Worm (Caenorhabditis elegans) whole organism, young adult: ENCODE results near the gene dnj-22.

Experiments used
- B0261.1 ChIP-seq: sonication (generic microtip); optimal IDR thresholded peaks from 2 replicates; lab custom pipeline; 2016; ENCODE audit warnings: mild to moderate bottlenecking, missing genetic modification characterization, moderate library complexity, missing compliant biosample characterization
- B0336.3 ChIP-seq: fragments of 200-800 bp; sonication (Bioruptor generic); IDR thresholded peaks from 2 replicates; pipeline ENCODE4 v1.3.6; 2022; ENCODE audit warnings: missing genetic modification characterization, missing compliant biosample characterization
- F10E7.11 ChIP-seq: sonication (generic microtip); optimal IDR thresholded peaks from 2 replicates; lab custom pipeline; 2017; ENCODE audit warnings: mild to moderate bottlenecking, missing genetic modification characterization, moderate library complexity, missing compliant biosample characterization
- F22D6.2 ChIP-seq: sonication (generic microtip); optimal IDR thresholded peaks from 2 replicates; lab custom pipeline; 2016; ENCODE audit warnings: mild to moderate bottlenecking, missing genetic modification characterization, missing compliant biosample characterization
- F33H1.4 ChIP-seq: fragments of 200-800 bp; sonication (Bioruptor generic); IDR thresholded peaks from 2 replicates; pipeline ENCODE4 v1.3.6; 2022; ENCODE audit warnings: missing genetic modification reagents, missing genetic modification characterization, missing compliant biosample characterization
- F39B2.1 ChIP-seq: fragments of 200-800 bp; sonication (Bioruptor generic); IDR thresholded peaks from 2 replicates; pipeline ENCODE4 v1.3.6; 2022; ENCODE audit warnings: missing genetic modification reagents, missing genetic modification characterization, missing compliant biosample characterization
- F49E8.2 ChIP-seq: sonication (generic microtip); optimal IDR thresholded peaks from 3 replicates; lab custom pipeline; 2017; ENCODE audit warnings: missing genetic modification characterization, mild to moderate bottlenecking, missing compliant biosample characterization, antibody characterized with exemption, moderate library complexity; ENCODE audit not compliant: insufficient read depth
- F52B5.7 ChIP-seq: sonication (generic microtip); optimal IDR thresholded peaks from 2 replicates; lab custom pipeline; 2016; ENCODE audit warnings: mild to moderate bottlenecking, missing genetic modification characterization, missing compliant biosample characterization
- F55B11.4 ChIP-seq: sonication (generic microtip); optimal IDR thresholded peaks from 2 replicates; lab custom pipeline; 2016; ENCODE audit warnings: missing compliant biosample characterization, missing genetic modification characterization, borderline replicate concordance; ENCODE audit not compliant: insufficient read depth
- F57A8.1 ChIP-seq: fragments of 200-800 bp; sonication (Bioruptor generic); optimal IDR thresholded peaks from 2 replicates; lab custom pipeline; 2018; ENCODE audit warnings: mild to moderate bottlenecking, missing genetic modification characterization, moderate library complexity, missing compliant biosample characterization
- T07F8.4 ChIP-seq: sonication (generic microtip); optimal IDR thresholded peaks from 2 replicates; lab custom pipeline; 2016; ENCODE audit warnings: mild to moderate bottlenecking, missing genetic modification characterization, moderate library complexity, missing compliant biosample characterization
- T26A5.8 ChIP-seq: sonication (generic microtip); optimal IDR thresholded peaks from 2 replicates; lab custom pipeline; 2016; ENCODE audit warnings: missing genetic modification characterization, missing compliant biosample characterization
- Y53G8AR.9 ChIP-seq: fragments of 200-800 bp; sonication (Bioruptor generic); conservative IDR thresholded peaks from 2 replicates; pipeline ENCODE4 v1.3.6; 2022; ENCODE audit warnings: missing genetic modification reagents, missing genetic modification characterization, missing compliant biosample characterization
- aptf-3 ChIP-seq: fragments of 200-800 bp; sonication (Bioruptor generic); IDR thresholded peaks from 2 replicates; pipeline ENCODE4 v1.3.6; 2022; ENCODE audit warnings: missing genetic modification characterization, missing compliant biosample characterization
- attf-5 ChIP-seq: fragments of 200-800 bp; sonication (Bioruptor generic); optimal IDR thresholded peaks from 2 replicates; lab custom pipeline; 2018; ENCODE audit warnings: mild to moderate bottlenecking, missing genetic modification characterization, missing compliant biosample characterization
- bed-1 ChIP-seq: fragments of 200-800 bp; sonication (Bioruptor generic); IDR thresholded peaks from 2 replicates; pipeline ENCODE4 v1.3.6; 2022; ENCODE audit warnings: missing genetic modification reagents, missing genetic modification characterization, missing compliant biosample characterization
- bed-2 ChIP-seq: fragments of 200-800 bp; sonication (Bioruptor generic); IDR thresholded peaks from 2 replicates; pipeline ENCODE4 v1.3.6; 2022; ENCODE audit warnings: missing genetic modification reagents, missing genetic modification characterization, missing compliant biosample characterization
- cebp-1 ChIP-seq, 2 experiments: fragments of 200-800 bp in 1 of 2; sonication (Bioruptor generic) in 1 of 2; sonication (generic microtip) in 1 of 2; IDR thresholded peaks in 1 of 2; optimal IDR thresholded peaks in 1 of 2; 2 replicates each; pipeline versions ENCODE4 v1.3.6 to Lab custom; 2017 to 2022; ENCODE audit warnings: missing compliant biosample characterization in 2 of 2, missing genetic modification characterization in 2 of 2, mild to moderate bottlenecking in 1 of 2, missing genetic modification reagents in 1 of 2, moderate library complexity in 1 of 2
- ceh-100 ChIP-seq: fragments of 200-800 bp; sonication (Bioruptor generic); IDR thresholded peaks from 2 replicates; pipeline ENCODE4 v1.3.6; 2022; ENCODE audit warnings: missing genetic modification reagents, missing genetic modification characterization, missing compliant biosample characterization
- ceh-40 ChIP-seq: fragments of 200-800 bp; sonication (Bioruptor generic); IDR thresholded peaks from 2 replicates; pipeline ENCODE4 v1.3.6; 2022; ENCODE audit warnings: missing genetic modification characterization, missing compliant biosample characterization
- die-1 ChIP-seq: sonication (generic microtip); optimal IDR thresholded peaks from 2 replicates; lab custom pipeline; 2016; ENCODE audit warnings: missing genotype, mild to moderate bottlenecking, missing genetic modification characterization, missing compliant biosample characterization
- egl-18 ChIP-seq: fragments of 200-800 bp; sonication (Bioruptor generic); IDR thresholded peaks from 2 replicates; pipeline ENCODE4 v1.3.6; 2022; ENCODE audit warnings: missing genetic modification reagents, missing genetic modification characterization, missing compliant biosample characterization
- ekl-4 ChIP-seq: fragments of 200-800 bp; sonication (Bioruptor generic); IDR thresholded peaks from 2 replicates; pipeline ENCODE4 v1.3.6; 2022; ENCODE audit warnings: missing genetic modification reagents, missing genetic modification characterization, missing compliant biosample characterization
- ets-4 ChIP-seq: fragments of 200-800 bp; sonication (Bioruptor generic); optimal IDR thresholded peaks from 2 replicates; lab custom pipeline; 2018; ENCODE audit warnings: mild to moderate bottlenecking, missing genetic modification characterization, missing compliant biosample characterization
- hlh-12 ChIP-seq: sonication (generic microtip); optimal IDR thresholded peaks from 2 replicates; lab custom pipeline; 2016; ENCODE audit warnings: missing genetic modification characterization, missing compliant biosample characterization
- hrde-1 ChIP-seq: sonication (generic microtip); optimal IDR thresholded peaks from 2 replicates; lab custom pipeline; 2016; ENCODE audit warnings: missing genetic modification characterization, mild to moderate bottlenecking, missing compliant biosample characterization, moderate library complexity, missing genotype, missing genetic modification reagents, borderline replicate concordance
- let-526 ChIP-seq: fragments of 200-800 bp; sonication (Bioruptor generic); IDR thresholded peaks from 2 replicates; pipeline ENCODE4 v1.3.6; 2022; ENCODE audit warnings: missing genetic modification reagents, missing genetic modification characterization, missing compliant biosample characterization
- madf-10 ChIP-seq: sonication (generic microtip); optimal IDR thresholded peaks from 2 replicates; lab custom pipeline; 2016; ENCODE audit warnings: mild to moderate bottlenecking, missing genetic modification characterization, missing compliant biosample characterization
- madf-3 ChIP-seq: fragments of 200-800 bp; sonication (Bioruptor generic); IDR thresholded peaks from 2 replicates; pipeline ENCODE4 v1.3.6; 2022; ENCODE audit warnings: missing genetic modification reagents, missing genetic modification characterization, missing compliant biosample characterization
- madf-8 ChIP-seq: fragments of 200-800 bp; sonication (Bioruptor generic); conservative IDR thresholded peaks from 2 replicates; pipeline ENCODE4 v1.3.6; 2022; ENCODE audit warnings: missing genetic modification reagents, missing genetic modification characterization, missing compliant biosample characterization
- mxl-1 ChIP-seq: sonication (generic microtip); optimal IDR thresholded peaks from 2 replicates; lab custom pipeline; 2016; ENCODE audit warnings: missing genetic modification characterization, missing compliant biosample characterization
- nhr-179 ChIP-seq: sonication (generic microtip); optimal IDR thresholded peaks from 2 replicates; lab custom pipeline; 2016; ENCODE audit warnings: mild to moderate bottlenecking, missing genetic modification characterization, missing compliant biosample characterization
- nhr-27 ChIP-seq: fragments of 200-800 bp; sonication (Bioruptor generic); optimal IDR thresholded peaks from 2 replicates; lab custom pipeline; 2018; ENCODE audit warnings: mild to moderate bottlenecking, missing genetic modification characterization, moderate library complexity, missing compliant biosample characterization
- nhr-90 ChIP-seq: sonication (generic microtip); optimal IDR thresholded peaks from 2 replicates; lab custom pipeline; 2016; ENCODE audit warnings: missing genotype, mild to moderate bottlenecking, missing genetic modification characterization, missing compliant biosample characterization
- pha-4 ChIP-seq: fragments of 150-350 bp; sonication (generic microtip); optimal IDR thresholded peaks from 2 replicates; lab custom pipeline; 2014; ENCODE audit warnings: missing biosample characterization, missing genetic modification reagents, missing genetic modification characterization
- rec-8 ChIP-seq, 2 experiments: sonication (generic microtip); optimal IDR thresholded peaks; 2 replicates each; lab custom pipeline; 2016; ENCODE audit warnings: mild to moderate bottlenecking in 2 of 2, missing genetic modification characterization in 2 of 2, missing genetic modification reagents in 2 of 2, missing genotype in 2 of 2, missing biosample characterization in 1 of 2, missing compliant biosample characterization in 1 of 2, moderate library complexity in 1 of 2
- sea-2 ChIP-seq: fragments of 200-800 bp; sonication (Bioruptor generic); IDR thresholded peaks from 2 replicates; pipeline ENCODE4 v1.3.6; 2022; ENCODE audit warnings: missing genetic modification characterization, missing compliant biosample characterization
- snpc-1.1 ChIP-seq: sonication (generic microtip); optimal IDR thresholded peaks from 2 replicates; lab custom pipeline; 2017; ENCODE audit warnings: missing genetic modification characterization, mild to moderate bottlenecking, missing compliant biosample characterization, antibody characterized with exemption, moderate library complexity, missing genotype, missing genetic modification reagents; ENCODE audit not compliant: insufficient read depth
- snpc-1.3 ChIP-seq: sonication (generic microtip); optimal IDR thresholded peaks from 2 replicates; lab custom pipeline; 2017; ENCODE audit warnings: missing genetic modification characterization, mild to moderate bottlenecking, missing compliant biosample characterization, antibody characterized with exemption, moderate library complexity, missing genotype, missing genetic modification reagents; ENCODE audit not compliant: insufficient read depth
- tbx-9 ChIP-seq: sonication (generic microtip); optimal IDR thresholded peaks from 2 replicates; lab custom pipeline; 2016; ENCODE audit warnings: borderline replicate concordance, missing genetic modification characterization, inconsistent platforms, missing compliant biosample characterization
- unc-130 ChIP-seq: sonication (generic microtip); optimal IDR thresholded peaks from 2 replicates; lab custom pipeline; 2016; ENCODE audit warnings: missing genetic modification reagents, missing genetic modification characterization, missing compliant biosample characterization
- zim-3 ChIP-seq: sonication (generic microtip); optimal IDR thresholded peaks from 2 replicates; lab custom pipeline; 2017; ENCODE audit warnings: mild to moderate bottlenecking, missing genetic modification characterization, moderate library complexity, missing compliant biosample characterization
- ztf-18 ChIP-seq: sonication (generic microtip); optimal IDR thresholded peaks from 2 replicates; lab custom pipeline; 2016; ENCODE audit warnings: missing genotype, mild to moderate bottlenecking, missing genetic modification characterization, missing compliant biosample characterization
- ztf-26 ChIP-seq: sonication (generic microtip); optimal IDR thresholded peaks from 2 replicates; lab custom pipeline; 2017; ENCODE audit warnings: missing genetic modification characterization, missing compliant biosample characterization
- ztf-28 ChIP-seq: fragments of 200-800 bp; sonication (Bioruptor generic); IDR thresholded peaks from 2 replicates; pipeline ENCODE4 v1.3.6; 2022; ENCODE audit warnings: missing genetic modification reagents, missing genetic modification characterization, missing compliant biosample characterization

Gene dnj-22

DNA sequence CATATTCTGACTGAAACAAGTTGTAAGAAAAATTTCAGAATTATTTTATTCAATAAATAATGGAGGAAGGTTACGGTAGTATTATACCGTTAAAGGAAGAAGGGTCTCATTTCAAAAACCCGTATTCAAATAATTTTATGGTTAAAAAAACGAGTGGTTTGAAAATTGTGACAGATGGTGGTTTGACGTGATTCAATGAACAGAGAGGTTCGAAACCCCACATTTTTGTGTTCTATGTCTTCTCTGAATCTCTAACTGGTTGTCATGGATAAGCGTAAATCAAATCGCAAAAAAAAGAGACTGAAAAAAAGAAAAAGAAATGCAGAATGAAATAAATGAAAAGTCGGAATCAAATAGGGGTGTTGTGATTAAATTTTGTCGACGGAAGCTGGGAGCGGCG, 45.4 kb upstream of the dnj-22 start, which contains the start of gene ZK994.6:
Gene ZK994.6 (minus strand): TSS at position 101 of the 400 bp plus-strand sequence.
- TF ChIP-seq ztf-26 (tag; lab: Kevin White, UChicago), result no peak
- no peak for TF ChIP-seq T26A5.8 (tag; lab: Kevin White, UChicago)
- no peak for TF ChIP-seq F57A8.1 (GFP tag; lab: Kevin White, UChicago)
- no peak for TF ChIP-seq ekl-4 (GFP tag; lab: Robert Waterston, UW)
- TF ChIP-seq nhr-90 (tag; lab: Kevin White, UChicago), result no peak
- TF ChIP-seq B0336.3, result no peak
- TF ChIP-seq let-526 (GFP tag; lab: Robert Waterston, UW), result no peak
- TF ChIP-seq die-1, result no peak
- no peak for TF ChIP-seq cebp-1 (GFP tag; IDR thresholded peaks at IDR 0.05; lab: Robert Waterston, UW)
- TF ChIP-seq cebp-1 (tag; optimal IDR thresholded peaks at IDR 0.05; lab: Kevin White, UChicago), result no peak

DNA sequence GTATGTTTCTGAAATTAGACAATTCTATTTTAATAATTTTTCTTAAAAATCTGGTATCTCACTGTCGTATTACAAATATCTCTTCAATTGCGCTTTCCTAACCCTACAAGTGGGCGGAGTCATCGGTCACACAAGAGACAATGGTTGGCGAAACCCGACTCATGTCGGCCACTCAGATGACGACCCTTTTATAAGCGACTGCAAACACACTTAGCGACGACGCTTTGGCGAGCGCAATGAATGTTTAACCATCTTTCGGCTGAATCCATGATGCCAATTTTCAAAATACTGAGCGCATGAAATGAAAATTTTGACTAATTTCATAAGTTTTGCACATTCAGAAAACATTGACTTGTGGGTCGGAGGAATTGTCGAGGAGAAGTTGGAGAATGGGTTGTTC, 38.4 kb upstream of the dnj-22 start:
- TF ChIP-seq nhr-27 (tag; lab: Kevin White, UChicago), result peak; percentile 100
- peak; percentile 94 for TF ChIP-seq madf-10 (tag; lab: Kevin White, UChicago)
- TF ChIP-seq nhr-179 (tag; lab: Kevin White, UChicago), result peak; percentile 90
- peak; percentile 72 for TF ChIP-seq F49E8.2 (tag; lab: Kevin White, UChicago)
- peak; percentile 99 for TF ChIP-seq nhr-90 (tag; lab: Kevin White, UChicago)
- peak; percentile 93 for TF ChIP-seq bed-2 (GFP tag; lab: Robert Waterston, UW)
- peak; percentile 99 for TF ChIP-seq aptf-3 (GFP tag; lab: Robert Waterston, UW)
- peak; percentile 98 for TF ChIP-seq attf-5 (GFP tag; lab: Kevin White, UChicago)
- TF ChIP-seq sea-2 (GFP tag; lab: Robert Waterston, UW), result peak; percentile 99
- TF ChIP-seq hlh-12, result peak; percentile 94
- peak; percentile 91 for TF ChIP-seq F22D6.2 (tag; lab: Kevin White, UChicago)
- TF ChIP-seq F39B2.1, result peak; percentile 97
- TF ChIP-seq F33H1.4 (GFP tag; lab: Robert Waterston, UW), result peak; percentile 77
- peak; percentile 91 for TF ChIP-seq ceh-100 (GFP tag; lab: Robert Waterston, UW)
- TF ChIP-seq B0261.1 (tag; lab: Kevin White, UChicago), result peak; percentile 99
- peak; percentile 89 for TF ChIP-seq ztf-18 (tag; lab: Kevin White, UChicago)
- peak; percentile 84 for TF ChIP-seq madf-8
- TF ChIP-seq zim-3, result peak; percentile 100
- peak; percentile 97 for TF ChIP-seq egl-18 (GFP tag; lab: Robert Waterston, UW)
- TF ChIP-seq hrde-1 (tag; lab: Kevin White, UChicago), result peak; percentile 98
- TF ChIP-seq F55B11.4 (tag; lab: Kevin White, UChicago), result peak; percentile 55
- no peak for TF ChIP-seq pha-4 (tag; lab: Kevin White, UChicago)
- peak; percentile 96 for TF ChIP-seq madf-3 (GFP tag; lab: Robert Waterston, UW)
- peak; percentile 98 for TF ChIP-seq ztf-28 (GFP tag; lab: Robert Waterston, UW)
- peak; percentile 99 for TF ChIP-seq mxl-1 (tag; lab: Kevin White, UChicago)
- TF ChIP-seq unc-130 (GFP tag; lab: Kevin White, UChicago), result peak; percentile 96
- peak; percentile 100 for TF ChIP-seq ets-4 (GFP tag; lab: Kevin White, UChicago)
- TF ChIP-seq B0336.3, result peak; percentile 99
- TF ChIP-seq rec-8 (tag; optimal IDR thresholded peaks at IDR 0.05; lab: Kevin White, UChicago), result peak; percentile 96 to 99
- TF ChIP-seq tbx-9 (tag; lab: Kevin White, UChicago), result peak; percentile 100
- TF ChIP-seq T07F8.4 (tag; lab: Kevin White, UChicago), result peak; percentile 96
- TF ChIP-seq Y53G8AR.9 (GFP tag; lab: Robert Waterston, UW), result peak; percentile 99
- TF ChIP-seq F52B5.7 (tag; lab: Kevin White, UChicago), result peak; percentile 100
- TF ChIP-seq snpc-1.3 (tag; lab: Kevin White, UChicago), result peak; percentile 98
- TF ChIP-seq snpc-1.1 (tag; lab: Kevin White, UChicago), result peak; percentile 100
- peak; percentile 98 for TF ChIP-seq ceh-40 (GFP tag; lab: Robert Waterston, UW)
- peak; percentile 99 for TF ChIP-seq bed-1 (GFP tag; lab: Robert Waterston, UW)
- TF ChIP-seq F10E7.11 (tag; lab: Kevin White, UChicago), result peak; percentile 100
